Worm (Caenorhabditis elegans) whole organism, mixed stage, embryonic: ENCODE data around the gene snf-10.

Source experiments
- ceh-43 ChIP-seq: fragments of 200-800 bp; sonication (Bioruptor generic); optimal IDR thresholded peaks from 2 replicates; lab custom pipeline; 2018; ENCODE audit warnings: mild to moderate bottlenecking, missing genetic modification characterization, moderate library complexity, missing compliant biosample characterization
- ces-1 ChIP-seq: fragments of 150-350 bp; optimal IDR thresholded peaks from 2 replicates; lab custom pipeline; 2014; ENCODE audit warnings: missing biosample characterization, missing genetic modification reagents, missing genetic modification characterization
- lin-32 ChIP-seq: fragments of 200-800 bp; sonication (Bioruptor generic); optimal IDR thresholded peaks from 2 replicates; lab custom pipeline; 2018; ENCODE audit warnings: mild to moderate bottlenecking, missing genetic modification characterization, missing compliant biosample characterization
- nhr-12 ChIP-seq: fragments of 150-350 bp; optimal IDR thresholded peaks from 2 replicates; lab custom pipeline; 2014; ENCODE audit warnings: missing biosample characterization, missing genetic modification characterization
- nhr-237 ChIP-seq: fragments of 150-350 bp; optimal IDR thresholded peaks from 2 replicates; lab custom pipeline; 2014; ENCODE audit warnings: missing biosample characterization, missing genetic modification characterization
- nhr-28 ChIP-seq: fragments of 150-350 bp; optimal IDR thresholded peaks from 2 replicates; lab custom pipeline; 2014; ENCODE audit warnings: missing biosample characterization, missing genetic modification characterization
- nhr-76 ChIP-seq: sonication (generic microtip); optimal IDR thresholded peaks from 2 replicates; lab custom pipeline; 2017; ENCODE audit warnings: missing biosample characterization, missing genetic modification characterization
- pha-4 ChIP-seq: fragments of 150-350 bp; optimal IDR thresholded peaks from 2 replicates; lab custom pipeline; 2018; ENCODE audit warnings: missing biosample characterization, missing genetic modification reagents, missing genetic modification characterization
- tbx-8 ChIP-seq: fragments of 200-800 bp; sonication (Bioruptor generic); optimal IDR thresholded peaks from 2 replicates; lab custom pipeline; 2018; ENCODE audit warnings: mild to moderate bottlenecking, missing genetic modification characterization, moderate library complexity, missing compliant biosample characterization
- unc-39 ChIP-seq: fragments of 150-350 bp; optimal IDR thresholded peaks from 2 replicates; lab custom pipeline; 2014; ENCODE audit warnings: missing biosample characterization, missing genetic modification characterization
- unc-62 ChIP-seq: fragments of 150-350 bp; optimal IDR thresholded peaks from 2 replicates; lab custom pipeline; 2014; ENCODE audit warnings: missing biosample characterization, missing genetic modification reagents, missing genetic modification characterization
- ztf-11 ChIP-seq: fragments of 150-350 bp; optimal IDR thresholded peaks from 2 replicates; lab custom pipeline; 2014; ENCODE audit warnings: missing biosample characterization, missing genetic modification characterization

ce11 chrV:10476864-10477443 is 36.3 kb upstream of the snf-10 start:
- TF ChIP-seq nhr-28 (tag; lab: Kevin White, UChicago) (no peak), unc-39 (tag; lab: Kevin White, UChicago) (no peak), unc-62 (GFP tag; lab: Kevin White, UChicago) (no peak), nhr-12 (no peak), pha-4 (tag; lab: Kevin White, UChicago) (no peak), tbx-8 (GFP tag; lab: Kevin White, UChicago) (no peak), ztf-11 (tag; lab: Kevin White, UChicago) (no peak), ces-1 (GFP tag; lab: Kevin White, UChicago) (no peak), nhr-237 (tag; lab: Kevin White, UChicago) (no peak), ceh-43 (no peak), nhr-76 (no peak), lin-32 (no peak)
